Worm (Caenorhabditis elegans) whole organism, midembryonic: ENCODE results near the gene grl-31.
"Not testable (repeated sequence)": the region's sequence is repeated elsewhere in the genome, so short reads cannot be mapped to it uniquely, and the experiment has no call there.

Experiments used
- T22C8.4 ChIP-seq: fragments of 200-800 bp; sonication (Bioruptor generic); IDR thresholded peaks from 2 replicates; pipeline ENCODE4 v1.3.6; 2022; ENCODE audit warnings: missing genetic modification characterization, missing compliant biosample characterization
- cog-1 ChIP-seq: sonication (generic microtip); optimal IDR thresholded peaks from 2 replicates; lab custom pipeline; 2016; ENCODE audit warnings: missing genetic modification characterization, missing compliant biosample characterization
- flt-1 ChIP-seq: fragments of 200-800 bp; sonication (Bioruptor generic); IDR thresholded peaks from 2 replicates; pipeline ENCODE4 v1.3.6; 2022; ENCODE audit warnings: missing genetic modification characterization, missing compliant biosample characterization
- klf-2 ChIP-seq: fragments of 200-800 bp; sonication (Bioruptor generic); conservative IDR thresholded peaks from 2 replicates; pipeline ENCODE4 v1.3.6; 2022; ENCODE audit warnings: missing genetic modification reagents, missing genetic modification characterization, missing compliant biosample characterization
- med-1 ChIP-seq: sonication (generic microtip); optimal IDR thresholded peaks from 2 replicates; lab custom pipeline; 2017; ENCODE audit warnings: missing genetic modification characterization, mild to moderate bottlenecking, missing compliant biosample characterization, antibody characterized with exemption, missing genetic modification reagents; ENCODE audit not compliant: insufficient read depth
- ref-1 ChIP-seq: fragments of 200-800 bp; sonication (Bioruptor generic); conservative IDR thresholded peaks from 2 replicates; pipeline ENCODE4 v1.3.6; 2022; ENCODE audit warnings: missing genetic modification reagents, missing genetic modification characterization, missing compliant biosample characterization
- tab-1 ChIP-seq: fragments of 200-800 bp; sonication (Bioruptor generic); IDR thresholded peaks from 2 replicates; pipeline ENCODE4 v1.3.6; 2022; ENCODE audit warnings: missing genetic modification characterization, missing compliant biosample characterization
- ztf-23 ChIP-seq: fragments of 200-800 bp; sonication (Bioruptor generic); IDR thresholded peaks from 2 replicates; pipeline ENCODE4 v1.3.6; 2022; ENCODE audit warnings: missing genetic modification reagents, missing genetic modification characterization, missing compliant biosample characterization
- ztf-29 ChIP-seq: fragments of 200-800 bp; sonication (Bioruptor generic); IDR thresholded peaks from 2 replicates; pipeline ENCODE4 v1.3.6; 2022; ENCODE audit warnings: missing genetic modification reagents, missing genetic modification characterization, missing compliant biosample characterization

Gene grl-31

ce11 chrV:3557422-3557821 lies at the start of gene grl-31:
Gene grl-31 (minus strand): TSS chrV:3557778.
- TF ChIP-seq cog-1 (no peak), T22C8.4 (GFP tag; lab: Robert Waterston, UW) (no peak), ref-1 (GFP tag; lab: Robert Waterston, UW) (no peak), med-1 (GFP tag; lab: Kevin White, UChicago) (no peak), ztf-23 (GFP tag; lab: Robert Waterston, UW) (no peak), klf-2 (no peak), flt-1 (GFP tag; lab: Robert Waterston, UW) (no peak), ztf-29 (no peak), tab-1 (GFP tag; lab: Robert Waterston, UW) (no peak)

- TF ChIP-seq ztf-23 (GFP tag; lab: Robert Waterston, UW): no peak
- TF ChIP-seq tab-1 (GFP tag; lab: Robert Waterston, UW): no peak
- no peak for TF ChIP-seq klf-2
- TF ChIP-seq cog-1: no peak
- TF ChIP-seq T22C8.4 (GFP tag; lab: Robert Waterston, UW): no peak
- TF ChIP-seq ztf-29: no peak
- no peak for TF ChIP-seq med-1 (GFP tag; lab: Kevin White, UChicago)
- TF ChIP-seq ref-1 (GFP tag; lab: Robert Waterston, UW): no peak
- no peak for TF ChIP-seq flt-1 (GFP tag; lab: Robert Waterston, UW)
Observed at ce11 chrV:3606391-3606790, 48.8 kb upstream of the grl-31 start.

DNA sequence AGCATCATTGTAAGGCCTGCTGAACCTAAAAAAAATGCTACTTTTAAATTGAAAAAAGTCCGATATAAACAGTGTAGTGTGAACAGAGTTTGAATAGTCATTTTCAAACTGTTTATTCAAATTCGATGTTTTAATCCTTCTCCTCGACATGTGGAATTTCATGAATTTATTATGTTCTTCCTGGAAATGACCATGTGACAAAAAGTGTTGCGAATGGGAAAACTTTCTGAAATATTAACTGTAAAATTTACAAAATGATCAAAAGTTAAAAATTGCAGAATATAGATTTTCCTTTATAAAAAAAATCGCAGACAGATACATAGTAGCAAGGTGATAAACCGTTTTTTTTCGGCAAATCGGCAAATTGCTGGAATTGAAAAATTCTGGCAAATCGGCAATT lies 47.7 kb upstream of the grl-31 start, which contains the start of gene T22F3.8:
TSS of gene T22F3.8 (minus strand) at position 101 of the 400 bp plus-strand sequence.
- TF ChIP-seq tab-1 (GFP tag; lab: Robert Waterston, UW) (no peak), klf-2 (no peak), cog-1 (no peak), flt-1 (GFP tag; lab: Robert Waterston, UW) (no peak), T22C8.4 (GFP tag; lab: Robert Waterston, UW) (no peak), med-1 (GFP tag; lab: Kevin White, UChicago) (no peak), ztf-23 (GFP tag; lab: Robert Waterston, UW) (no peak), ref-1 (GFP tag; lab: Robert Waterston, UW) (no peak), ztf-29 (no peak)

DNA sequence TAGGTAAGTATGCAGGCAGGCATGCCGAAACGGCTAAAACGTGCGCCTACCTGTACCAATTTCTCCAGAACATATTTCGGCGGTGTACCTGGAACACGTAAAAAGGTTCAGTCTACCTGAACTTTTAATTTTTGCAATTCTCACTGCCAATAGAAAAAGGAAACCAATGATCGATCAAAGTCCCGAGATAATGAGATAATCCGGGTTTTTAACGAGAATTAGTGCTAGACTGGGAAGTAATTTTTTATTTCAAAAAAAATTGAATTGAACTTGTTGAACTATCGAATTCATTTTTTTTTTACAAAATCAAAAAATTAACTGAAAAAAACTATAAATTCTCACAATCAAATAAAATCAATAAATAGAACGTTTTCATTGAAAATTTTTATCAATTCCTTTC lies 43.0 kb upstream of the grl-31 start, which contains the start of gene T22F3.7:
TSS of gene T22F3.7 (minus strand) at position 101 of the 400 bp plus-strand sequence.
- TF ChIP-seq cog-1 (no peak), klf-2 (no peak), flt-1 (GFP tag; lab: Robert Waterston, UW) (no peak), tab-1 (GFP tag; lab: Robert Waterston, UW) (no peak), T22C8.4 (GFP tag; lab: Robert Waterston, UW) (no peak), ztf-29 (no peak), ref-1 (GFP tag; lab: Robert Waterston, UW) (no peak), med-1 (GFP tag; lab: Kevin White, UChicago) (no peak), ztf-23 (GFP tag; lab: Robert Waterston, UW) (no peak)

ce11 chrV:3597052-3597451 lies 39.5 kb upstream of the grl-31 start, which contains the start of gene srh-212:
Gene srh-212 (minus strand): TSS chrV:3597152.
- not testable (repeated sequence) for TF ChIP-seq ztf-23 (GFP tag; lab: Robert Waterston, UW); klf-2; T22C8.4 (GFP tag; lab: Robert Waterston, UW)

DNA sequence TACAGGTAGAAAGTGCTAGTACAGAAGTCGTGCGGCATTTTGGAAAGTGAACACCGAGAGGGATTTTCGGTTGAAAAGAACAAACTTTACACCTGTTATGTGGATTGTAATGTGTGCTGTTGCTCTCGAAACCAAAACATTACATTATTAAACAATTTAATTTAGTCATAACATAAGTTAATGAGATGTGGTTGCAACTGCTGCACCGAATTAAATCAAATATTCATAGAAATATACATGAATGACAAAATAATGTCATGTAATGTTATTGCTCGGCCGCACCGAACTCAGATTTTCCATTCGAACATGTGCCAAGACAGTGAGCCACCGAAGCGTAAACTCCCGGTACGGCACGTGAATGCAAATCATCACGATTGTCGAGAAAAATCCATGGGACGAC lies 37.4 kb upstream of the grl-31 start, which contains the start of gene srh-213:
TSS of gene srh-213 (minus strand) at position 101 of the 400 bp plus-strand sequence.
- TF ChIP-seq ref-1 (GFP tag; lab: Robert Waterston, UW) (no peak), cog-1 (no peak), klf-2 (no peak)

DNA sequence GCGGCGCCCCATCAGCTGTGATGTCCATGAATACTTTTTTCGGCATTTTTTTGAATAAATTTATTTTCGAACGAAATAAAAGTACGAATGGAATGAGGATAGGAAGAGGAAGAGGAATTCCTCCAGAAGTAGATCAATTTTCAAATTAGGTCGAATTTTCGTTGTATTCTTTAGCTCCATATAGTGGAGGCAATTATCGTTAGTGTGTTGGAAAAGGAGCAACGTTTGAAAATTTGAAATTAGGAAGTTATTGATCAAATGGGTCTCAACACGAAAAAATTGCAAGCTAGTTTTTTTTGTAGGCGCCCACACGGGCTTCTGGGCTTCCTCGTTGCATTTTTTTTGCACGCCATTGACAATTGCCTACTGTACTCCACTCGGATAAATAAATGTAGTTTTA lies 34.5 kb upstream of the grl-31 start, which contains the start of gene T22F3.12:
TSS of gene T22F3.12 (minus strand) at position 101 of the 400 bp plus-strand sequence.
- TF ChIP-seq flt-1 (GFP tag; lab: Robert Waterston, UW): no peak
- TF ChIP-seq med-1 (GFP tag; lab: Kevin White, UChicago): no peak
- no peak for TF ChIP-seq tab-1 (GFP tag; lab: Robert Waterston, UW)
- no peak for TF ChIP-seq ztf-29
- TF ChIP-seq ref-1 (GFP tag; lab: Robert Waterston, UW): no peak
- no peak for TF ChIP-seq klf-2
- TF ChIP-seq cog-1: no peak
- no peak for TF ChIP-seq T22C8.4 (GFP tag; lab: Robert Waterston, UW)
- no peak for TF ChIP-seq ztf-23 (GFP tag; lab: Robert Waterston, UW)

ce11 chrV:3588223-3588622 lies 30.6 kb upstream of the grl-31 start:
- no peak for TF ChIP-seq cog-1
- no peak for TF ChIP-seq ztf-29
- TF ChIP-seq klf-2: no peak
- no peak for TF ChIP-seq tab-1 (GFP tag; lab: Robert Waterston, UW)
- no peak for TF ChIP-seq T22C8.4 (GFP tag; lab: Robert Waterston, UW)
- no peak for TF ChIP-seq ztf-23 (GFP tag; lab: Robert Waterston, UW)
- TF ChIP-seq ref-1 (GFP tag; lab: Robert Waterston, UW): no peak
- TF ChIP-seq flt-1 (GFP tag; lab: Robert Waterston, UW): no peak
- TF ChIP-seq med-1 (GFP tag; lab: Kevin White, UChicago): no peak

- TF ChIP-seq ref-1 (GFP tag; lab: Robert Waterston, UW) (no peak), T22C8.4 (GFP tag; lab: Robert Waterston, UW) (0 out of 2 replicates have a peak, but pooled peaks have one; percentile 15), flt-1 (GFP tag; lab: Robert Waterston, UW) (peak; percentile 74), tab-1 (GFP tag; lab: Robert Waterston, UW) (peak; percentile 81; the same call in 1 of the 2 replicates), cog-1 (no peak), med-1 (GFP tag; lab: Kevin White, UChicago) (peak; percentile 66), klf-2 (0 out of 2 replicates have a peak, but pooled peaks have one; percentile 57), ztf-29 (peak; percentile 49; the same call in 1 of the 2 replicates), ztf-23 (GFP tag; lab: Robert Waterston, UW) (peak; percentile 76)
Observed at ce11 chrV:3587633-3588032, 30.1 kb upstream of the grl-31 start.
